Fruit fly (Drosophila melanogaster): Measurements from ENCODE around the gene CG7840.
A peak's percentile ranks its signal among the peaks of the same experiment; 100 is the strongest.

CG7840 gene

DNA sequence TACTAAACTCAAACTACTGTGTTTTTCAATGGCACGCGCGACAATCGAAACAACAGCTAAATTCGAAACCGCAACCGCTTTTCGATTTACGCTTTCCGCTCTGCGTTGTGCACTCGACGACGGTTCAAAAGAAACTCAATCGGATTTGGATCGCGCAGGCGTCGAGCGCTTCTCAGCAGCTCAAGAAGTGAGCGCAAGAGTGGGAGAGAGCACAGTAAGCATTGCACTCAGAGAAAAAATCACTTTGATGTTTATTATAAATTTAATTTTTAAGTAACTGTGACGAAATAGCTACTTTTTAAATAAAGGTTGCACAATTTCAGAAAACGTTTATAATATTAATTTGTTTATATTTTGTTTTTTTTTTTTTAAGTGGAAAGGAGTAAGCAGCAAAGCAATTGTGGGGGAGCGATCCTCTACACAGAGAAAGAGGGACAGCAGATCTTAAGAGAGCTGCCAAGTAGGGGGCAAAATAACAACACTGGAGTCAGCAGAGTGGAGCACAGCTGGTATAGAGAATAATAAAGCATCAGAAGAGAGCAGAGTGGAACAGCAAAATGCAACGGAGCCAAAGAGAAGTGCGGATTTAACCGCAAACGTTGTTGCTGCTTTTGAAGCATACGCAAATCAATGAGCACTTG is 27.7 kb upstream of the CG7840 start (continued):
- TF ChIP-seq C15 (GFP tag; IDR thresholded peaks at IDR 0.05) (peak; percentile 92), CG11085 (GFP tag; IDR thresholded peaks at IDR 0.05) (peak; percentile 93), CG11560 (tag; IDR thresholded peaks at IDR 0.05) (peak; percentile 89), NC2β (GFP tag; optimal IDR thresholded peaks at IDR 0.05) (peak; percentile 94), slbo (GFP tag; IDR thresholded peaks at IDR 0.05) (peak; percentile 97), CG12104 (GFP tag; optimal IDR thresholded peaks at IDR 0.05) (peak; percentile 98), ranshi (GFP tag; IDR thresholded peaks at IDR 0.05) (peak; percentile 98), CG2199 (GFP tag; IDR thresholded peaks at IDR 0.05) (peak; percentile 99), ab (GFP tag; optimal IDR thresholded peaks at IDR 0.05) (no peak), hb (GFP tag; IDR thresholded peaks at IDR 0.05; ENCODE audit: partially characterized antibody) (no peak), Dref (GFP tag; IDR thresholded peaks at IDR 0.05) (no peak), CG13424 (tag; optimal IDR thresholded peaks at IDR 0.05) (peak; percentile 99), CG11093 (GFP tag; IDR thresholded peaks at IDR 0.05) (peak; percentile 97), dmrt11E (tag; optimal IDR thresholded peaks at IDR 0.05) (peak; percentile 99), CG6813 (GFP tag; optimal IDR thresholded peaks at IDR 0.05) (peak; percentile 98), CG18619 (GFP tag; optimal IDR thresholded peaks at IDR 0.05) (peak; percentile 95), Hsf (GFP tag; optimal IDR thresholded peaks at IDR 0.05) (peak; percentile 96), fru (optimal IDR thresholded peaks at IDR 0.05) (no peak), D (optimal IDR thresholded peaks at IDR 0.05) (no peak), D (GFP tag; optimal IDR thresholded peaks at IDR 0.05) (peak; percentile 98), bigmax (GFP tag; optimal IDR thresholded peaks at IDR 0.05) (peak; percentile 61), gce (GFP tag; IDR thresholded peaks at IDR 0.05) (peak; percentile 99), ham (GFP tag; IDR thresholded peaks at IDR 0.05) (peak; percentile 83), NC2α (GFP tag; optimal IDR thresholded peaks at IDR 0.05) (peak; percentile 90), Atf3 (GFP tag; optimal IDR thresholded peaks at IDR 0.05) (peak; percentile 87), CG17361 (GFP tag; IDR thresholded peaks at IDR 0.05) (peak; percentile 99), CG7556 (GFP tag; optimal IDR thresholded peaks at IDR 0.05) (peak; percentile 98), CG15269 (tag; optimal IDR thresholded peaks at IDR 0.05) (peak; percentile 99), bbx (GFP tag; IDR thresholded peaks at IDR 0.05; ENCODE audit: partially characterized antibody) (peak; percentile 57; the same call in 1 of the 2 replicates), Dp (GFP tag; optimal IDR thresholded peaks at IDR 0.05) (no peak), CG4730 (GFP tag; IDR thresholded peaks at IDR 0.05) (peak; percentile 98), CG4282 (GFP tag; optimal IDR thresholded peaks at IDR 0.05) (peak; percentile 24), CG14710 (tag; optimal IDR thresholded peaks at IDR 0.05) (peak; percentile 98), HmgZ (tag; optimal IDR thresholded peaks at IDR 0.05) (peak; percentile 95), CG6765 (GFP tag; optimal IDR thresholded peaks at IDR 0.05) (peak; percentile 91), CG1024 (GFP tag; IDR thresholded peaks at IDR 0.05) (peak; percentile 97), ERR (GFP tag; optimal IDR thresholded peaks at IDR 0.05) (peak; percentile 82), CG3995 (GFP tag; optimal IDR thresholded peaks at IDR 0.05) (peak; percentile 66), CG7357 (GFP tag; IDR thresholded peaks at IDR 0.05) (peak; percentile 93), gfzf (GFP tag; optimal IDR thresholded peaks at IDR 0.05) (no peak), CG7271 (tag; optimal IDR thresholded peaks at IDR 0.05) (peak; percentile 92), CG10366 (GFP tag; IDR thresholded peaks at IDR 0.05) (peak; percentile 98), D19A (tag; optimal IDR thresholded peaks at IDR 0.05) (peak; percentile 94), Elba2 (GFP tag; optimal IDR thresholded peaks at IDR 0.05) (peak; percentile 90), Meics (GFP tag; optimal IDR thresholded peaks at IDR 0.05) (peak; percentile 96), dpn (GFP tag; optimal IDR thresholded peaks at IDR 0.05) (peak; percentile 93 to 97), CG18764 (GFP tag; optimal IDR thresholded peaks at IDR 0.05) (peak; percentile 96), Ets97D (GFP tag; optimal IDR thresholded peaks at IDR 0.05) (peak; percentile 83), slou (GFP tag; optimal IDR thresholded peaks at IDR 0.05) (peak; percentile 94), emc (GFP tag; optimal IDR thresholded peaks at IDR 0.05) (peak; percentile 63), CG4360 (GFP tag; IDR thresholded peaks at IDR 0.05) (peak; percentile 92)

Measured in whole organism, embryonic.